Worm (Caenorhabditis elegans) whole organism, early embryonic: Measurements from ENCODE around the gene npp-20.

Experiments used
- ama-1 ChIP-seq: fragments of 150-350 bp; optimal IDR thresholded peaks from 2 replicates; lab custom pipeline; 2014
- ets-7 ChIP-seq: sonication (generic microtip); optimal IDR thresholded peaks from 2 replicates; lab custom pipeline; 2016; ENCODE audit warnings: missing genotype, missing genetic modification characterization, missing compliant biosample characterization
- hmg-4 ChIP-seq: fragments of 200-800 bp; sonication (Bioruptor generic); optimal IDR thresholded peaks from 2 replicates; lab custom pipeline; 2018; ENCODE audit warnings: mild to moderate bottlenecking, missing genetic modification characterization, missing compliant biosample characterization
- hnd-1 ChIP-seq: sonication (generic microtip); optimal IDR thresholded peaks from 2 replicates; lab custom pipeline; 2016; ENCODE audit warnings: missing genetic modification characterization, missing compliant biosample characterization
- pes-1 ChIP-seq: fragments of 200-800 bp; sonication (Bioruptor generic); IDR thresholded peaks from 2 replicates; pipeline ENCODE4 v1.3.6; 2022; ENCODE audit warnings: missing genetic modification reagents, missing genetic modification characterization, missing compliant biosample characterization
- scrt-1 ChIP-seq: fragments of 200-800 bp; sonication (Bioruptor generic); IDR thresholded peaks from 2 replicates; pipeline ENCODE4 v1.3.6; 2022; ENCODE audit warnings: missing genetic modification characterization, missing compliant biosample characterization
- sea-1 ChIP-seq: fragments of 200-800 bp; sonication (Bioruptor generic); conservative IDR thresholded peaks from 2 replicates; pipeline ENCODE4 v1.3.6; 2022; ENCODE audit warnings: missing genetic modification characterization, missing compliant biosample characterization
- tra-4 ChIP-seq: sonication (generic microtip); optimal IDR thresholded peaks from 2 replicates; lab custom pipeline; 2017; ENCODE audit warnings: missing genetic modification characterization, missing compliant biosample characterization

DNA sequence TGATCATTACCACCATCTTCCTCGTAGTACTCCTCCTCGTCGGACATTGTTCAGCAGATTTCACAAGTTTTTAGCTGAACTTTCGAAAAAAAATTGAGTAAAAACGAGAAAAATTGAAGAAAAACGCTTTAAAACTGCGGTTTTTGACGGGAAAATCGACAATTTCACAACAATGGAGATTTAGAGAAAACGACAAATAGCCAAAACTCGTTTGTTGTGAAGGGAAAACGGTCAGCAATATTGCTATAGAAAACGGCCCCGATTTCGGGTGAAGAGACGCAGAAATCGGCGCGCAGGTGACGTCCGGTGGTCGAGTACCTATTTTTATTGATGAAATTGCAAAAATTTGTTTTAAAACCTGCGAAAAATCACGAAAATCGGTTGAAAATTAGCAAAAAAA lies 49.9 kb downstream of the npp-20 start, which contains the start of gene clp-7:
- TF ChIP-seq scrt-1 (GFP tag; lab: Robert Waterston, UW), result no peak
- no peak for TF ChIP-seq hmg-4 (GFP tag; lab: Kevin White, UChicago)
- no peak for TF ChIP-seq ets-7
- no peak for TF ChIP-seq sea-1 (GFP tag; lab: Robert Waterston, UW)
- TF ChIP-seq tra-4 (tag; lab: Kevin White, UChicago), result no peak
- TF ChIP-seq ama-1 (lab: Kevin White, UChicago), result no peak
- TF ChIP-seq pes-1 (GFP tag; lab: Robert Waterston, UW), result no peak
- no peak for TF ChIP-seq hnd-1 (tag; lab: Kevin White, UChicago)
